Fruit fly (Drosophila melanogaster) whole organism, embryonic: Measurements from ENCODE around the gene CG4374.

Experiments
- Blimp-1 ChIP-seq: fragments of 200-800 bp; sonication (Bioruptor generic); optimal IDR thresholded peaks from 3 replicates; lab custom pipeline; 2018; ENCODE audit warnings: missing biosample characterization, missing genetic modification characterization, mild to moderate bottlenecking, moderate library complexity, missing genetic modification reagents
- CG10274 ChIP-seq: fragments of 200-800 bp; sonication (Bioruptor generic); optimal IDR thresholded peaks from 3 replicates; lab custom pipeline; 2017; ENCODE audit warnings: missing biosample characterization, mild to moderate bottlenecking, missing genetic modification characterization
- CG11085 ChIP-seq: fragments of 200-800 bp; sonication (Bioruptor generic); IDR thresholded peaks from 2 replicates; pipeline ENCODE4 v1.3.6; 2022; ENCODE audit warnings: missing biosample characterization, missing genetic modification characterization
- CG11093 ChIP-seq: fragments of 200-800 bp; sonication (Bioruptor generic); IDR thresholded peaks from 3 replicates; pipeline ENCODE4 v1.3.6; 2022; ENCODE audit warnings: missing biosample characterization, missing genetic modification characterization
- CG11695 ChIP-seq: fragments of 200-800 bp; sonication (Bioruptor generic); IDR thresholded peaks from 3 replicates; pipeline ENCODE4 v1.3.6; 2022; ENCODE audit warnings: missing biosample characterization, missing genetic modification characterization
- CG12659 ChIP-seq: fragments of 200-800 bp; sonication (Bioruptor generic); optimal IDR thresholded peaks from 3 replicates; lab custom pipeline; 2017; ENCODE audit warnings: mild to moderate bottlenecking, missing biosample characterization, missing genetic modification reagents, missing genetic modification characterization
- CG13775 ChIP-seq: fragments of 200-800 bp; sonication (Bioruptor generic); optimal IDR thresholded peaks from 3 replicates; lab custom pipeline; 2017; ENCODE audit warnings: missing biosample characterization, mild to moderate bottlenecking, missing genetic modification characterization
- CG14710 ChIP-seq: fragments of 200-800 bp; sonication (Bioruptor generic); optimal IDR thresholded peaks from 3 replicates; lab custom pipeline; 2019; ENCODE audit warnings: missing biosample characterization, mild to moderate bottlenecking, missing genetic modification characterization, moderate library complexity
- CG14860 ChIP-seq: fragments of 200-800 bp; sonication (Bioruptor generic); IDR thresholded peaks from 3 replicates; pipeline ENCODE4 v1.3.6; 2022; ENCODE audit warnings: missing biosample characterization, missing genetic modification characterization; ENCODE audit not compliant: partially characterized antibody
- CG15269 ChIP-seq: fragments of 200-800 bp; sonication (Bioruptor generic); optimal IDR thresholded peaks from 2 replicates; lab custom pipeline; 2018; ENCODE audit warnings: missing biosample characterization, mild to moderate bottlenecking, missing genetic modification characterization, moderate library complexity
- CG15601 ChIP-seq: fragments of 200-800 bp; sonication (Bioruptor generic); optimal IDR thresholded peaks from 3 replicates; lab custom pipeline; 2019; ENCODE audit warnings: missing biosample characterization, mild to moderate bottlenecking, missing genetic modification characterization, moderate library complexity
- CG1603 ChIP-seq: fragments of 200-800 bp; sonication (Bioruptor generic); optimal IDR thresholded peaks from 2 replicates; lab custom pipeline; 2019; ENCODE audit warnings: missing biosample characterization, mild to moderate bottlenecking, missing genetic modification characterization, moderate library complexity
- CG17361 ChIP-seq: fragments of 200-800 bp; sonication (Bioruptor generic); IDR thresholded peaks from 3 replicates; pipeline ENCODE4 v1.3.6; 2022; ENCODE audit warnings: missing biosample characterization, missing genetic modification characterization
- CG2875 ChIP-seq: fragments of 200-800 bp; sonication (Bioruptor generic); optimal IDR thresholded peaks from 2 replicates; lab custom pipeline; 2017; ENCODE audit warnings: missing biosample characterization, mild to moderate bottlenecking, missing genetic modification characterization, missing genetic modification reagents
- CG30403 ChIP-seq: fragments of 200-800 bp; sonication (Bioruptor generic); optimal IDR thresholded peaks from 3 replicates; lab custom pipeline; 2016; ENCODE audit warnings: missing biosample characterization, missing genetic modification characterization
- CG31224 ChIP-seq: fragments of 200-800 bp; sonication (Bioruptor generic); IDR thresholded peaks from 2 replicates; pipeline ENCODE4 v1.3.6; 2022; ENCODE audit warnings: missing biosample characterization, missing genetic modification characterization
- CG32532 ChIP-seq: fragments of 200-800 bp; sonication (Bioruptor generic); IDR thresholded peaks from 2 replicates; pipeline ENCODE4 v1.3.6; 2022; ENCODE audit warnings: missing biosample characterization, missing genetic modification characterization
- CG3281 ChIP-seq: fragments of 200-800 bp; sonication (Bioruptor generic); optimal IDR thresholded peaks from 3 replicates; lab custom pipeline; 2017; ENCODE audit warnings: missing biosample characterization, mild to moderate bottlenecking, missing genetic modification characterization
- CG33557 ChIP-seq: fragments of 200-800 bp; sonication (Bioruptor generic); optimal IDR thresholded peaks from 2 replicates; lab custom pipeline; 2019; ENCODE audit warnings: missing biosample characterization, mild to moderate bottlenecking, missing genetic modification characterization, moderate library complexity
- CG3726 ChIP-seq: fragments of 200-800 bp; sonication (Bioruptor generic); IDR thresholded peaks from 3 replicates; pipeline ENCODE4, ENCODE4 v1.3.6; 2022; ENCODE audit warnings: missing biosample characterization, missing genetic modification characterization
- CG3847 ChIP-seq: fragments of 200-800 bp; sonication (Bioruptor generic); IDR thresholded peaks from 2 replicates; pipeline ENCODE4 v1.3.6; 2022; ENCODE audit warnings: missing biosample characterization, missing genetic modification characterization
- CG3995 ChIP-seq: fragments of 200-800 bp; sonication (Bioruptor generic); optimal IDR thresholded peaks from 3 replicates; lab custom pipeline; 2016; ENCODE audit warnings: missing biosample characterization, missing genetic modification characterization
- CG4282 ChIP-seq: fragments of 200-800 bp; sonication (Bioruptor generic); optimal IDR thresholded peaks from 2 replicates; lab custom pipeline; 2016; ENCODE audit warnings: missing biosample characterization, missing genetic modification characterization
- CG4730 ChIP-seq: fragments of 200-800 bp; sonication (Bioruptor generic); IDR thresholded peaks from 2 replicates; pipeline ENCODE4 v1.3.6; 2022; ENCODE audit warnings: missing biosample characterization, missing genetic modification characterization
- CG7372 ChIP-seq: fragments of 200-800 bp; sonication (Bioruptor generic); IDR thresholded peaks from 2 replicates; pipeline ENCODE4 v1.3.6; 2022; ENCODE audit warnings: missing biosample characterization, missing genetic modification characterization
- CG7987 ChIP-seq: fragments of 200-800 bp; sonication (Bioruptor generic); optimal IDR thresholded peaks from 2 replicates; lab custom pipeline; 2018; ENCODE audit warnings: missing biosample characterization, mild to moderate bottlenecking, missing genetic modification characterization, moderate library complexity
- D19A ChIP-seq: fragments of 200-800 bp; optimal IDR thresholded peaks from 3 replicates; lab custom pipeline; 2019; ENCODE audit warnings: missing biosample characterization, mild to moderate bottlenecking, missing genetic modification characterization, moderate library complexity
- D19B ChIP-seq: fragments of 200-800 bp; sonication (Bioruptor generic); optimal IDR thresholded peaks from 2 replicates; lab custom pipeline; 2017; ENCODE audit warnings: missing biosample characterization, mild to moderate bottlenecking, missing genetic modification characterization
- Drgx ChIP-seq: fragments of 200-800 bp; sonication (Bioruptor generic); IDR thresholded peaks from 2 replicates; pipeline ENCODE4 v1.3.6; 2022; ENCODE audit warnings: missing biosample characterization, missing genetic modification characterization
- Ets97D ChIP-seq: fragments of 200-800 bp; sonication (Bioruptor generic); optimal IDR thresholded peaks from 3 replicates; lab custom pipeline; 2016; ENCODE audit warnings: missing biosample characterization, missing genetic modification characterization
- Fer2 ChIP-seq: fragments of 200-800 bp; sonication (Bioruptor generic); optimal IDR thresholded peaks from 2 replicates; lab custom pipeline; 2018; ENCODE audit warnings: missing biosample characterization, mild to moderate bottlenecking, missing genetic modification characterization, moderate library complexity
- Oaz ChIP-seq: fragments of 200-800 bp; sonication (Bioruptor generic); IDR thresholded peaks from 2 replicates; pipeline ENCODE4 v1.3.6; 2022; ENCODE audit warnings: missing biosample characterization, missing genetic modification characterization
- PHDP ChIP-seq: fragments of 200-800 bp; sonication (Bioruptor generic); optimal IDR thresholded peaks from 3 replicates; lab custom pipeline; 2018; ENCODE audit warnings: missing biosample characterization, mild to moderate bottlenecking, missing genetic modification characterization, moderate library complexity
- Ptx1 ChIP-seq: fragments of 200-800 bp; sonication (Bioruptor generic); IDR thresholded peaks from 2 replicates; pipeline ENCODE4 v1.3.6; 2022; ENCODE audit warnings: missing biosample characterization, missing genetic modification characterization
- bbx ChIP-seq: fragments of 200-800 bp; sonication (Bioruptor generic); IDR thresholded peaks from 2 replicates; pipeline ENCODE4 v1.3.6; 2022; ENCODE audit warnings: missing biosample characterization, missing genetic modification characterization; ENCODE audit not compliant: partially characterized antibody
- btn ChIP-seq: fragments of 200-800 bp; sonication (Bioruptor generic); optimal IDR thresholded peaks from 2 replicates; lab custom pipeline; 2016; ENCODE audit warnings: missing biosample characterization, missing genetic modification characterization
- cad ChIP-seq: fragments of >200 bp; optimal IDR thresholded peaks from 2 replicates; lab custom pipeline; 2017; ENCODE audit warnings: missing biosample characterization, missing genetic modification characterization
- crp ChIP-seq, 2 experiments: fragments of 200-800 bp; sonication (Bioruptor generic); optimal IDR thresholded peaks; 2 replicates in 1 of 2; 3 replicates in 1 of 2; lab custom pipeline; 2017; ENCODE audit warnings: missing biosample characterization in 2 of 2, missing genetic modification characterization in 2 of 2, mild to moderate bottlenecking in 1 of 2, moderate library complexity in 1 of 2
- ewg ChIP-seq: fragments of 200-800 bp; sonication (Bioruptor generic); optimal IDR thresholded peaks from 3 replicates; lab custom pipeline; 2017; ENCODE audit warnings: mild to moderate bottlenecking, missing biosample characterization, missing genetic modification reagents, missing genetic modification characterization
- eyg ChIP-seq: fragments of 200-800 bp; sonication (Bioruptor generic); optimal IDR thresholded peaks from 3 replicates; lab custom pipeline; 2016; ENCODE audit warnings: missing biosample characterization, missing genetic modification characterization
- gsb ChIP-seq: fragments of 200-800 bp; sonication (Bioruptor generic); IDR thresholded peaks from 2 replicates; pipeline ENCODE4 v1.3.6; 2022; ENCODE audit warnings: missing biosample characterization, missing genetic modification characterization
- kni ChIP-seq: fragments of 200-800 bp; sonication (Bioruptor generic); optimal IDR thresholded peaks from 3 replicates; lab custom pipeline; 2017; ENCODE audit warnings: mild to moderate bottlenecking, missing biosample characterization, missing genetic modification reagents, missing genetic modification characterization
- lilli ChIP-seq: fragments of 200-800 bp; sonication (Bioruptor generic); optimal IDR thresholded peaks from 3 replicates; lab custom pipeline; 2016; ENCODE audit warnings: missing biosample characterization, missing genetic modification characterization
- pita ChIP-seq: fragments of 200-800 bp; sonication (Bioruptor generic); optimal IDR thresholded peaks from 2 replicates; lab custom pipeline; 2017; ENCODE audit warnings: missing biosample characterization, mild to moderate bottlenecking, missing genetic modification characterization
- pzg ChIP-seq: fragments of 200-800 bp; sonication (Bioruptor generic); optimal IDR thresholded peaks from 3 replicates; lab custom pipeline; 2018; ENCODE audit warnings: missing biosample characterization, mild to moderate bottlenecking, missing genetic modification characterization, moderate library complexity
- rib ChIP-seq: fragments of 200-800 bp; sonication (Bioruptor generic); IDR thresholded peaks from 2 replicates; pipeline ENCODE4 v1.3.6; 2022; ENCODE audit warnings: missing biosample characterization, missing genetic modification characterization
- ro ChIP-seq: fragments of 200-800 bp; sonication (Bioruptor generic); IDR thresholded peaks from 2 replicates; pipeline ENCODE4 v1.3.6; 2022; ENCODE audit warnings: missing biosample characterization, missing genetic modification characterization
- sim ChIP-seq: fragments of 200-800 bp; sonication (Bioruptor generic); IDR thresholded peaks from 2 replicates; pipeline ENCODE4 v1.3.6; 2022; ENCODE audit warnings: missing biosample characterization, missing genetic modification characterization
- stwl ChIP-seq: fragments of 200-800 bp; sonication (Bioruptor generic); optimal IDR thresholded peaks from 3 replicates; lab custom pipeline; 2018; ENCODE audit warnings: missing biosample characterization, mild to moderate bottlenecking, missing genetic modification characterization, moderate library complexity
- wor ChIP-seq: fragments of 200-800 bp; sonication (Bioruptor generic); IDR thresholded peaks from 2 replicates; pipeline ENCODE4 v1.3.6; 2022; ENCODE audit warnings: missing biosample characterization, missing genetic modification characterization

Gene CG4374

DNA sequence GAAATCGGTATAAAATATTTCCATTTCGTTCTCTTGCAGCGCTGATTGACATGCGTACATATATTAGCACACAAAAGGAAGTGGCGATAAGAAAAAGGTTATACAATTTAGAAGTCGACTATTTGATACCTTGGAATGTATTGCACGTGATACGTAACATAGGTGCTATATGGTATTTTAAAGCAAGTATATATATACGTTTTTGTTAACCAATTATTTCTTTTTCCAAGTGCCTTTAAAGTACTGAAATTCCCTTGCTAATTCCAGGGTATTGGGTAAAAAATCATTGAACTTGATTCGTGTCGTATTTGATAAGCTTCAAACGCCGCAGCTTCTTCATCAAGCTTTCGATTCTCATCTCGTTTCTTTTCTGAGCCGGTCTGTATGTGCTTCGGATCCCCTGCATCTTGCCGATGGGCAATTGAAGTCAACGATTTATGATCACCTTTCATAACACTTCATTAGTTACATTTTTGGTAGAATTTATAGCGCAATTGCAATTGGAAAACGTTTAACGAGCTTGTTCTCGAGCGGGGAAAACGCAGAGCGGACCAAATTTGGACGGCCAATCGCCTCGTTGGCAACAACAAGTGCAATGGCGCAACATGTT lies 108.5 kb downstream of the CG4374 start, which contains the start of gene CG4408 (continued):
- TF ChIP-seq crp (GFP tag; optimal IDR thresholded peaks at IDR 0.05; lab: Kevin White, UChicago), result no peak
- 0 out of 3 replicates have a peak, but pooled peaks have one; percentile 22 for TF ChIP-seq CG17361 (GFP tag; lab: Robert Waterston, UW)
- no peak for TF ChIP-seq pita
- no peak for TF ChIP-seq CG2875 (GFP tag; lab: Kevin White, UChicago)
- no peak for TF ChIP-seq eyg (GFP tag; lab: Kevin White, UChicago)
- TF ChIP-seq CG30403 (GFP tag; lab: Kevin White, UChicago), result peak; percentile 43
- TF ChIP-seq sim (GFP tag; lab: Robert Waterston, UW), result no peak
- peak; percentile 70 for TF ChIP-seq Drgx (GFP tag; lab: Robert Waterston, UW)
- TF ChIP-seq CG7372, result no peak
- no peak for TF ChIP-seq CG33557 (GFP tag; lab: Kevin White, UChicago)
- peak; percentile 10; the same call in 1 of the 2 replicates for TF ChIP-seq CG11085
- TF ChIP-seq CG11695, result 0 out of 3 replicates have a peak, but pooled peaks have one; percentile 10
- no peak for TF ChIP-seq Fer2 (tag; lab: Kevin White, UChicago)
- TF ChIP-seq ewg, result no peak
- TF ChIP-seq CG13775 (GFP tag; lab: Kevin White, UChicago), result no peak
- no peak for TF ChIP-seq rib (GFP tag; lab: Robert Waterston, UW)
- TF ChIP-seq D19A (tag; lab: Kevin White, UChicago), result peak; percentile 25
- no peak for TF ChIP-seq CG11093
- TF ChIP-seq kni (GFP tag; lab: Kevin White, UChicago), result no peak
- peak; percentile 16 for TF ChIP-seq CG1603 (tag; lab: Kevin White, UChicago)
- TF ChIP-seq CG7987 (GFP tag; lab: Kevin White, UChicago), result no peak
- peak; percentile 35; the same call in 1 of the 2 replicates for TF ChIP-seq CG3847 (GFP tag; lab: Robert Waterston, UW)
- TF ChIP-seq CG3726, result no peak
- TF ChIP-seq Ets97D (GFP tag; lab: Kevin White, UChicago), result no peak
- TF ChIP-seq ro (GFP tag; lab: Robert Waterston, UW), result no peak
- peak; percentile 58 for TF ChIP-seq lilli
- no peak for TF ChIP-seq gsb (GFP tag; lab: Robert Waterston, UW)
- no peak for TF ChIP-seq CG3995
- no peak for TF ChIP-seq CG31224 (GFP tag; lab: Robert Waterston, UW)
- TF ChIP-seq CG14860 (GFP tag; lab: Robert Waterston, UW), result no peak
- peak; percentile 52; the same call in 1 of the 2 replicates for TF ChIP-seq Ptx1
- peak; percentile 43 for TF ChIP-seq PHDP
- TF ChIP-seq CG3281 (GFP tag; lab: Kevin White, UChicago), result peak; percentile 48
- no peak for TF ChIP-seq btn (GFP tag; lab: Kevin White, UChicago)
- no peak for TF ChIP-seq Oaz
- no peak for TF ChIP-seq CG4730
- TF ChIP-seq stwl (tag; lab: Kevin White, UChicago), result no peak
- peak; percentile 3 for TF ChIP-seq CG14710
- TF ChIP-seq CG4282 (GFP tag; lab: Kevin White, UChicago), result no peak
- TF ChIP-seq pzg, result no peak
- TF ChIP-seq D19B (GFP tag; lab: Kevin White, UChicago), result peak; percentile 93
- TF ChIP-seq CG15269 (tag; lab: Kevin White, UChicago), result peak; percentile 40
- no peak for TF ChIP-seq cad (GFP tag; lab: Kevin White, UChicago)
- no peak for TF ChIP-seq CG12659 (GFP tag; lab: Kevin White, UChicago)
- TF ChIP-seq bbx, result no peak
- no peak for TF ChIP-seq wor (GFP tag; lab: Robert Waterston, UW)
- peak; percentile 67; the same call in 1 of the 2 replicates for TF ChIP-seq CG32532
- no peak for TF ChIP-seq CG15601 (tag; lab: Kevin White, UChicago)
- TF ChIP-seq CG10274 (GFP tag; lab: Kevin White, UChicago), result peak; percentile 84
- peak; percentile 46 for TF ChIP-seq Blimp-1 (GFP tag; lab: Kevin White, UChicago)
